Worm (Caenorhabditis elegans) whole organism, dauer: ENCODE measurements around the gene mrps-25.
"Not testable (repeated sequence)": the region's sequence is repeated elsewhere in the genome, so short reads cannot be mapped to it uniquely, and the experiment has no call there.

Experiments used
- unc-62 ChIP-seq: sonication (generic microtip); optimal IDR thresholded peaks from 2 replicates; lab custom pipeline; 2017; ENCODE audit warnings: missing biosample characterization, missing genetic modification reagents, missing genetic modification characterization

mrps-25 gene

DNA sequence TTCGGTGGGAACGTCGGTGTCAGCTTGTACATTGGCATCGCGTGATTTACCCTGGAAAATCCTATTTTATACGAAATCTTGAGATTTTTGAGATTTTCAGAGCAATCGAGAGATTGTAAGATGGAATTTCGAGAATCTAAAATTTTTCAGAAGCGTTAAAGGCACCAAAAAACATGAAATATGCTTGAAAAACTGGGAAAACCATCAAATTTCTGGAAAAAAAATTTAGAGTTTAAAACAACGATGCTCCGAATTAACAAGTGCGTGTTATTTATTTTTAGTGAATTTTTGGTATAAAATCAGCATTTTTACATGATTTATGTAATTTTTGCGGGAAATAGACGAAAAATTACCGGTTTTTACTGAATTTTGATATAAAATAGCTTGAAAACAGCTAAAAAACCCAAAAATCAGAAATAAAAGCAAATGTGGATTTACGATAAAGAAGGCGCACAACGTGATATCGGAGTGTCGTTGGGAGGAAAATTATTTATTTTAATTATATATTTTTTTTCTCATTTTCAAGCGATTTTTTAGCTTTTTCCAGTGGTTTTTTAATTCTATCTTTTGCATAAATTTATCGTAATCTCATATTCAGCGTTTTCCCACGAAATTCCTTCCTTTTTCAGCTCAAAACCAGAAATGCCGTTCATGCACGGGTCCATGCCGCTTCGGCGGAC, at the start of gene mrps-25, which contains the start of gene Y55F3AM.13:
mrps-25 (plus strand) TSS at position 630 of the 680 bp plus-strand sequence.
Y55F3AM.13 (minus strand) TSS at position 51 of the 680 bp plus-strand sequence.
- TF ChIP-seq unc-62 (GFP tag; lab: Kevin White, UChicago): no peak

DNA sequence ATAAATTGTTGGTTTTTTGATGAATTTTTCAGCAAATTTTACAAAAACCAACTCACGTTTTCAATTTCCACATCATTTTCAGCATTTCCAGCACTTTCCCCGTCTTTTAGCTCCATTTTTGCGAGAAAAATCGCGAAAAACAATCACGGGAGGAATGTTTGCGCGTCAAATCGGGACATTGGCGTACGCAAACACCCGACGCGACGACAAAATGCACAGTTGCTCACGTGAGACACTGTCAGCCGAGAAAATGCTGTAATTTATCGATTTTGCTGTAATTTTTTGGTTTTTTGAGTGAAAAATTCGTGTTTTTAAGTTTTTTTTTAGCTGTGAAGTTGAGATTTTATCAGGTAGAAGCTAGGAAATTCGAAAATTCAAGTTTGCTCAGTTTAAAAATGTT, 47.1 kb upstream of the mrps-25 start, which contains the start of gene Y55F3AM.9:
Y55F3AM.9 (minus strand) TSS at position 189 of the 400 bp plus-strand sequence.
- no peak for TF ChIP-seq unc-62 (GFP tag; lab: Kevin White, UChicago)

DNA sequence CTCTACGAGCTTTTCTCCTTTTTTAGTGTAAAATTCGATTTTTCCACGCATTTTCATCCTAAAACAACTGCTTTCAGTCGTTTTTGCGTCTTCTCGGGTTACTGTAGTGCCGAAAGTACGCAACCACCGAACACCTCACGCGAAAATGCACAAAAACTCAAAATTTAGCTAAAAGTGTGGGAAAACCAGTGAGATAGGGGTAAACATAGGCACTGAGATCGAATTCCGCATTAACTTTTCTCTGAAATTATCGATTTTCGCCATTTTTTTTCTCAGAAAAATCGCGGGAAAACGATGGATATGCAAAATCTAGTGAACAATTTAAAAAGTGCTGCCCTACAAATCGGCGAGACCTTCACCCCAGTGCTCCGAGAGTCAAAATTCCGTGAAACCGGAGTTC, 46.5 kb upstream of the mrps-25 start, which contains the start of gene atg-3:
atg-3 (plus strand) TSS at position 301 of the 400 bp plus-strand sequence.
- no peak for TF ChIP-seq unc-62 (GFP tag; lab: Kevin White, UChicago)

- no peak for TF ChIP-seq unc-62 (GFP tag; lab: Kevin White, UChicago)
Measured at ce11 chrIV:1011776-1012175, 44.9 kb upstream of the mrps-25 start.

DNA sequence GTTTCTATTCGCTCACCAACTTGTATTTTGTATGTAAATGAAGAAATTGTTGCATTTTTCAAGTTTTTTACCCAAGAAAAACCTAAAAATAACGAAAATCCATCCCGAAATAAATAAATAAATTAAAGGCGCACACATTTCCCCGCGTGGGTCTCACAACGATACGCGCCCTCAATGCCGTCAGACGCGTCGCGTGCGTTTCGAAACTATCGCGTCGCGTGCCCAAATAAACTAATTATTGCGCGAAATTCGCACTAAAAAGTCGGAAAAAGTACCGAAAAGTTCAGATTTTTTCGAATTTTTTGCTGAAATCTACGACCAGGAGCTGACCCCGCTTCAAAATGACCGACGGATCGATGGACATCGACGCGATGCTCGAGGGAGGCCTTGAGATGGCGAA, 44.2 kb upstream of the mrps-25 start, which contains the start of gene rbm-39:
rbm-39 (plus strand) TSS at position 178 of the 400 bp plus-strand sequence.
- TF ChIP-seq unc-62 (GFP tag; lab: Kevin White, UChicago): no peak

DNA sequence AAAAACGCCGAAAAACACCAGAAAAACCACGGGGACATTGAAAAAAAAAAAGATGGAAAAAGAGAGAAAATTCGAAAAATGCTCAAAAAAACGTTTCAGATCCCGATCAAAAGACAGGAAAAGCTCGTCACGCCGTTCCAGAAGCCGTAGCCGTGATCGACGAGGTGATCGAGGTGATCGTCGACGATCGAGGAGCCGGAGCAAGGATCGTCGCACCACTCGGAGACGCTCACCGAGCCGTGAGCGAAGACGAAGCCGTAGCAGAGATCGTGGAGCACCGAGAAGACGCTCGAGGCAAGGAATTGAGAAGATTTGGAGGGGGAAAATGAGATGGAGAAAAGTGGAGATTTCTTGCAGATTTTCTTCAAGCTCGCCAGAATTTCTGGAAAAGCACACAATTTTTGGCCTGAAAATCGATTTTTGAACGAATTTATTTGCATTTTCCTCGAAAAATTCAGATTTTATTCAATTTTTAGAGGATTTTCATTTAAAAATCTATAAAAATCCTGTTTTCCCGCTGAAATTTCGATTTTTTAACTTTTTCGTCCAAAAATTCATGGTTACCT, 43.4 kb upstream of the mrps-25 start:
- TF ChIP-seq unc-62 (GFP tag; lab: Kevin White, UChicago): no peak

DNA sequence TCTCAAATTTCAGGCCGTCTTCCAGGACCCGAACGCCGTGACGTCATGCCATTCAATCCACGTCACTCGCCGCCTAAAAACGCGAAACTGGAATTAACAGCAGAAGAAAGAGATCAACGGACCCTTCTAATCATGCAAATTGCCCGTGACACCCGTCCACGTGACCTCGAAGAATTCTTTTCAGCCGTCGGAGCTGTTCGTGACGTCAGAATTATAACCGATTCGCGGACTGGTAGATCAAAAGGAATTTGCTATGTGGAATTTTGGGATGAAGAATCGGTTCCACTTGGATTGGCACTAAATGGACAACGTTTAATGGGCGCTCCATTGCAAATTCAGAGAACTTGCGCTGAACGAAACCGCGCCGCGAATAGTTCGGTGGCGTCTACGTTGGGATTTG, 41.3 kb upstream of the mrps-25 start:
- TF ChIP-seq unc-62 (GFP tag; lab: Kevin White, UChicago): no peak

- TF ChIP-seq unc-62 (GFP tag; lab: Kevin White, UChicago): no peak
Measured at ce11 chrIV:1019801-1020200, 36.9 kb upstream of the mrps-25 start.

- no peak for TF ChIP-seq unc-62 (GFP tag; lab: Kevin White, UChicago)
Measured at ce11 chrIV:1029939-1030338, 26.8 kb upstream of the mrps-25 start, which contains the start of gene abhd-14. TSS of gene abhd-14 (minus strand) at chrIV:1030039.

ce11 chrIV:1035108-1035507, 21.6 kb upstream of the mrps-25 start:
- TF ChIP-seq unc-62 (GFP tag; lab: Kevin White, UChicago): no peak

ce11 chrIV:1038516-1038915, 18.2 kb upstream of the mrps-25 start:
- TF ChIP-seq unc-62 (GFP tag; lab: Kevin White, UChicago): no peak

DNA sequence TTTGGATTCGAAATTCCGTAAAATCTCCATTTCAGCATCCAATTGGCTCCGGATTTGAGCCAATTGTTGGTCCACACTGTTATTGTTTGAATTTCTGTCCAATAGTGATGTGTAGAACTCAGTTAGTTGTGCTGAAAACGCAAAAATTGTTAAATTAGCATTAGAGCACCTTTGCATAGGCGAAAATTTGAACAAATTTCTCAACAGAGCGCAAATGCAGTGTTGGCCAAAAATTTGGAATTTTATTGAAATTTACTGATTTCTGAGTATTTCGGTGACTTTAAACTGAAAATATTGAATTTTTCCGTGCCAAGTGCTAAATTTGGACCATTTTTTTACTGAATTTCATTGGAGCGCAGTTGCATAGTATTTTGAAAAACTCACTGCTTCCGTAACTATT, 16.2 kb upstream of the mrps-25 start:
- TF ChIP-seq unc-62 (GFP tag; lab: Kevin White, UChicago): no peak

ce11 chrIV:1044287-1044686, 12.4 kb upstream of the mrps-25 start, which contains the start of gene Y55F3AM.11:
TSS of gene Y55F3AM.11 (minus strand) at chrIV:1044387.
- no peak for TF ChIP-seq unc-62 (GFP tag; lab: Kevin White, UChicago)

DNA sequence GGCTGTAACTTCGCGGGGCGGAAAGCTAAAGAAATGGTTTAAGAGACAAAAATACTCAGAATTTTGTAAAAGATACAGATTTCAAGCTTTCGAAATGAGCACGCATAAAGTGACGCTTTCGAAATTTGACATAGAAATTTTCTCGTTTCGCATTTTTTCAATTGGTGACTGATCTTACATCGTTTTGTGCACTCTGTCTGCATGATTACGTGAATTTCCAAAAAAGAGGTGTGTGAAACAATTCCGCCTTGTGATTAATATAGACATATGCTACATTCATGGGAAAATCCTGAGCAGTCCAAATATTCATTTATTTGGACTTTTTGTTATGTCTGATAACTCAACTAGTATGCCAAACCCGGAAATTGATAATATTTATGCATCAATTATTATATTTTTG, 11.0 kb upstream of the mrps-25 start, which contains the start of gene srx-12:
srx-12 (plus strand) TSS at position 301 of the 400 bp plus-strand sequence.
- no peak for TF ChIP-seq unc-62 (GFP tag; lab: Kevin White, UChicago)

DNA sequence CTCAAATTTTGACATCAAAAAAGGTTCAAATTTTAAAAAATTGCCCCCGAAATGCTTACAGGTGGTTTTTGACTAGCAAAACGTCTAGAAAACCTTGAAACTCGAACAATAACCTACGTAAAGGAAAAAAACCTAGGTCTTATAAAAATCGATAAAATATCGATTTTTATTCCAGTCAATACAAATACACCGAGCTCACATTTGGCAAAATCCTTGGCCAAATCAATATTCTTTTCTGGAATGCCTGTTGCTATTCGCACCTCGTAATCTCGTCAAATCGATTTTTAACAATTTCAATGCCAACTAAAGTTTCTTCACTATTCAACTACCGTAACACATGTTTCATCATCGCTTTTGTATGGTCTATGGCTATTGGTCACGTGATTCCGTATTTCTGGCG, 9.7 kb upstream of the mrps-25 start:
- TF ChIP-seq unc-62 (GFP tag; lab: Kevin White, UChicago): no peak

DNA sequence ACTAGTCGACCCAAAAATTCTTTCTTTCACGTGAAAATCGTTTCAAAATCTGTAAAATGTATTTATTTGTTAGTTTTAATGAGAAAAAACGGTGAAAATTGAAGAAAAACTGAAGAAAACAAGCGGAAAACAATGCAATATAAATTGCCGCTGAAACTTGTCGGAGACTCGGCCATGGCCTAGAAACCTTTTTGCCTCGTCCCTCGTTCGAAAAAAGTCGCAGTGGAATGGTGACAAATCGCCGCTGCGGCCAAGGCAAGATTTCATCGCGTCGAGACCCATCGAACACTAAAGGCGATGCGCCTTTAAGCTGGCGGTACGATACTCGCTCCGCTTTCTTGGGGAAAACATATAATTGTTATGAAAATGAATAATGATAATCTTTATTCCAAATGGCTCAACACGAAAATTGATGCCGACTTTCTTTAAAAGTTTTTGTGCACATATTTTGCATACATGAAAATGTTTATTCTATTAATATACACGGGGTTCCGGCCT, 5.0 kb upstream of the mrps-25 start, which contains the start of gene Y55F3AM.21:
Y55F3AM.21 (minus strand) TSS at position 51 of the 498 bp plus-strand sequence.
- TF ChIP-seq unc-62 (GFP tag; lab: Kevin White, UChicago): not testable (repeated sequence)
